Worm (Caenorhabditis elegans) whole organism, young adult: ENCODE measurements around the gene ZK185.2.

Source experiments
- D2030.7 ChIP-seq: fragments of 200-800 bp; sonication (Bioruptor generic); IDR thresholded peaks from 2 replicates; pipeline ENCODE4 v1.3.6; 2022; ENCODE audit warnings: missing genetic modification reagents, missing genetic modification characterization, missing compliant biosample characterization
- T26A5.8 ChIP-seq: sonication (generic microtip); optimal IDR thresholded peaks from 2 replicates; lab custom pipeline; 2016; ENCODE audit warnings: missing genetic modification characterization, missing compliant biosample characterization
- Y95B8A.8 ChIP-seq: fragments of 200-800 bp; sonication (Bioruptor generic); IDR thresholded peaks from 2 replicates; pipeline ENCODE4 v1.3.6; 2022; ENCODE audit warnings: missing genetic modification reagents, missing genetic modification characterization, missing compliant biosample characterization
- die-1 ChIP-seq: sonication (generic microtip); optimal IDR thresholded peaks from 2 replicates; lab custom pipeline; 2016; ENCODE audit warnings: missing genotype, mild to moderate bottlenecking, missing genetic modification characterization, missing compliant biosample characterization
- dox-1 ChIP-seq: fragments of 200-800 bp; sonication (Bioruptor generic); IDR thresholded peaks from 2 replicates; pipeline ENCODE4 v1.3.6; 2022; ENCODE audit warnings: missing genetic modification reagents, missing genetic modification characterization, missing compliant biosample characterization
- ets-4 ChIP-seq: fragments of 200-800 bp; sonication (Bioruptor generic); optimal IDR thresholded peaks from 2 replicates; lab custom pipeline; 2018; ENCODE audit warnings: mild to moderate bottlenecking, missing genetic modification characterization, missing compliant biosample characterization
- madf-10 ChIP-seq: sonication (generic microtip); optimal IDR thresholded peaks from 2 replicates; lab custom pipeline; 2016; ENCODE audit warnings: mild to moderate bottlenecking, missing genetic modification characterization, missing compliant biosample characterization
- mes-4 ChIP-seq: sonication (generic microtip); optimal IDR thresholded peaks from 2 replicates; lab custom pipeline; 2016; ENCODE audit warnings: missing genotype, missing genetic modification characterization, missing compliant biosample characterization
- tlf-1 ChIP-seq: fragments of 200-800 bp; sonication (Bioruptor generic); optimal IDR thresholded peaks from 2 replicates; lab custom pipeline; 2018; ENCODE audit warnings: mild to moderate bottlenecking, missing genetic modification characterization, missing compliant biosample characterization
- unc-130 ChIP-seq: sonication (generic microtip); optimal IDR thresholded peaks from 2 replicates; lab custom pipeline; 2016; ENCODE audit warnings: missing genetic modification reagents, missing genetic modification characterization, missing compliant biosample characterization
- unc-62 ChIP-seq: fragments of 150-350 bp; optimal IDR thresholded peaks from 2 replicates; lab custom pipeline; 2014; ENCODE audit warnings: missing biosample characterization, missing genetic modification reagents, missing genetic modification characterization
- ztf-28 ChIP-seq: fragments of 200-800 bp; sonication (Bioruptor generic); IDR thresholded peaks from 2 replicates; pipeline ENCODE4 v1.3.6; 2022; ENCODE audit warnings: missing genetic modification reagents, missing genetic modification characterization, missing compliant biosample characterization

DNA sequence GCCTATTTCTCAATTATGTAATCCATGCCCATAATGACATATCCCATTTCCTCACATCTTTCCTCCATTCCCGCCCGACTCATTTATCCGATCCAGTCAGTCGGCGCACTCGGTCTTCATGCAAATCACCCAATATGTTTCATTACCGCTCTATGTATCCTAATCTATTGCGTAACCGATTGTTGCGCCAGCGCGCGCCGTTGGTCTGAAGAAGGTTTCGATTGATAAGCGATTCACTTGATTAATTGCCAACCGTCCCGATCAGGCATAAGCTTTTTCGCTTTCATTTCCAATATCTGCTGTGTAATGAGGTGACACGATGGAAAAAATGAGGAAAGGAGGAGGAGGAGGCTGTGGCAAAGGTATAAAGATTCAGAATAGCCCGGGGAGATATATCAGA lies 18.2 kb upstream of the ZK185.2 start:
- no peak for TF ChIP-seq die-1 (tag; lab: Kevin White, UChicago)
- TF ChIP-seq unc-130 (GFP tag; lab: Kevin White, UChicago): no peak
- TF ChIP-seq unc-62 (GFP tag; lab: Kevin White, UChicago): no peak
- TF ChIP-seq T26A5.8 (tag; lab: Kevin White, UChicago): no peak
- TF ChIP-seq mes-4: no peak
- no peak for TF ChIP-seq madf-10 (tag; lab: Kevin White, UChicago)
- no peak for TF ChIP-seq ztf-28 (GFP tag; lab: Robert Waterston, UW)
- no peak for TF ChIP-seq D2030.7 (GFP tag; lab: Robert Waterston, UW)
- no peak for TF ChIP-seq dox-1 (GFP tag; lab: Robert Waterston, UW)
- no peak for TF ChIP-seq ets-4 (GFP tag; lab: Kevin White, UChicago)
- no peak for TF ChIP-seq Y95B8A.8 (GFP tag; lab: Robert Waterston, UW)
- TF ChIP-seq tlf-1 (GFP tag; lab: Kevin White, UChicago): no peak
